Worm (Caenorhabditis elegans) whole organism, L3 larva: ENCODE data around the gene Y50D4C.12.

Source experiments
- R02D3.7 ChIP-seq: fragments of 150-350 bp; optimal IDR thresholded peaks from 2 replicates; lab custom pipeline; 2014; ENCODE audit warnings: missing biosample characterization, missing genetic modification characterization
- ZK546.5 ChIP-seq: sonication (generic microtip); optimal IDR thresholded peaks from 2 replicates; lab custom pipeline; 2017; ENCODE audit warnings: missing biosample characterization, missing genetic modification characterization
- aly-2 ChIP-seq: fragments of 150-350 bp; optimal IDR thresholded peaks from 2 replicates; lab custom pipeline; 2014; ENCODE audit warnings: missing biosample characterization, missing genetic modification characterization
- ceh-16 ChIP-seq: sonication (generic microtip); optimal IDR thresholded peaks from 2 replicates; lab custom pipeline; 2017; ENCODE audit warnings: missing biosample characterization, missing genetic modification characterization
- ceh-82 ChIP-seq: fragments of 150-350 bp; optimal IDR thresholded peaks from 2 replicates; lab custom pipeline; 2014; ENCODE audit warnings: missing biosample characterization, missing genetic modification characterization
- ceh-9 ChIP-seq: sonication (generic microtip); optimal IDR thresholded peaks from 2 replicates; lab custom pipeline; 2018; ENCODE audit warnings: missing biosample characterization, missing genetic modification characterization
- daf-12 ChIP-seq: fragments of 150-350 bp; optimal IDR thresholded peaks from 2 replicates; lab custom pipeline; 2014; ENCODE audit warnings: missing biosample characterization, missing genetic modification reagents, missing genetic modification characterization
- egl-27 ChIP-seq: sonication (generic microtip); optimal IDR thresholded peaks from 4 replicates; lab custom pipeline; 2017; ENCODE audit warnings: missing biosample characterization, missing genetic modification reagents, missing genetic modification characterization
- egl-5 ChIP-seq: fragments of 150-350 bp; optimal IDR thresholded peaks from 2 replicates; lab custom pipeline; 2017; ENCODE audit warnings: missing biosample characterization, missing genetic modification reagents, missing genetic modification characterization, inconsistent platforms
- elt-1 ChIP-seq: fragments of 150-350 bp; optimal IDR thresholded peaks from 2 replicates; lab custom pipeline; 2014; ENCODE audit warnings: missing biosample characterization, missing genetic modification characterization
- elt-3 ChIP-seq, 3 experiments: fragments of 150-350 bp in 1 of 3; sonication (generic microtip) in 2 of 3; optimal IDR thresholded peaks; 2 replicates in 2 of 3; 4 replicates in 1 of 3; lab custom pipeline; 2014 to 2017; ENCODE audit warnings: missing biosample characterization in 3 of 3, missing genetic modification characterization in 3 of 3
- fkh-10 ChIP-seq: sonication (generic microtip); optimal IDR thresholded peaks from 2 replicates; lab custom pipeline; 2017; ENCODE audit warnings: missing biosample characterization, missing genetic modification reagents, missing genetic modification characterization
- fkh-2 ChIP-seq: fragments of 150-350 bp; optimal IDR thresholded peaks from 2 replicates; lab custom pipeline; 2014; ENCODE audit warnings: missing biosample characterization, missing genetic modification reagents, missing genetic modification characterization
- fos-1 ChIP-seq: fragments of 150-350 bp; optimal IDR thresholded peaks from 2 replicates; lab custom pipeline; 2014; ENCODE audit warnings: missing biosample characterization, missing genetic modification characterization
- jun-1 ChIP-seq: fragments of 150-350 bp; optimal IDR thresholded peaks from 2 replicates; lab custom pipeline; 2014; ENCODE audit warnings: missing biosample characterization, missing genetic modification reagents, missing genetic modification characterization
- lin-15B ChIP-seq: fragments of 150-350 bp; optimal IDR thresholded peaks from 2 replicates; lab custom pipeline; 2014; ENCODE audit warnings: missing biosample characterization, missing genetic modification characterization
- lin-39 ChIP-seq: fragments of 150-350 bp; optimal IDR thresholded peaks from 2 replicates; lab custom pipeline; 2018; ENCODE audit warnings: missing biosample characterization, missing genetic modification reagents, missing genetic modification characterization
- lsy-12 ChIP-seq: sonication (generic microtip); optimal IDR thresholded peaks from 2 replicates; lab custom pipeline; 2016; ENCODE audit warnings: mild to moderate bottlenecking, missing genetic modification characterization, missing compliant biosample characterization
- mdl-1 ChIP-seq: fragments of 150-350 bp; optimal IDR thresholded peaks from 2 replicates; lab custom pipeline; 2014; ENCODE audit warnings: missing biosample characterization, missing genetic modification characterization
- mml-1 ChIP-seq: fragments of 150-350 bp; sonication (generic microtip); optimal IDR thresholded peaks from 3 replicates; lab custom pipeline; 2014; ENCODE audit warnings: missing biosample characterization, missing genetic modification characterization
- nfya-1 ChIP-seq: sonication (generic microtip); optimal IDR thresholded peaks from 2 replicates; lab custom pipeline; 2017; ENCODE audit warnings: missing genetic modification characterization, mild to moderate bottlenecking, missing compliant biosample characterization, antibody characterized with exemption, moderate library complexity; ENCODE audit not compliant: insufficient read depth
- nhr-11 ChIP-seq: fragments of 150-350 bp; optimal IDR thresholded peaks from 2 replicates; lab custom pipeline; 2014; ENCODE audit warnings: missing biosample characterization, missing genetic modification characterization
- nhr-12 ChIP-seq: fragments of 150-350 bp; optimal IDR thresholded peaks from 2 replicates; lab custom pipeline; 2014; ENCODE audit warnings: missing biosample characterization, missing genetic modification characterization
- nhr-23 ChIP-seq: fragments of 150-350 bp; optimal IDR thresholded peaks from 2 replicates; lab custom pipeline; 2014; ENCODE audit warnings: missing biosample characterization, missing genetic modification reagents, missing genetic modification characterization
- nhr-237 ChIP-seq: fragments of 150-350 bp; optimal IDR thresholded peaks from 2 replicates; lab custom pipeline; 2014; ENCODE audit warnings: missing biosample characterization, missing genetic modification characterization
- nhr-25 ChIP-seq: sonication (generic microtip); optimal IDR thresholded peaks from 2 replicates; lab custom pipeline; 2017; ENCODE audit warnings: missing biosample characterization, missing genetic modification characterization
- nhr-28 ChIP-seq: fragments of 150-350 bp; optimal IDR thresholded peaks from 2 replicates; lab custom pipeline; 2014; ENCODE audit warnings: missing biosample characterization, missing genetic modification characterization
- nhr-43 ChIP-seq: sonication (generic microtip); optimal IDR thresholded peaks from 2 replicates; lab custom pipeline; 2016; ENCODE audit warnings: mild to moderate bottlenecking, missing genetic modification characterization, missing compliant biosample characterization; ENCODE audit not compliant: poor library complexity, severe bottlenecking
- nhr-67 ChIP-seq: fragments of 150-350 bp; optimal IDR thresholded peaks from 2 replicates; lab custom pipeline; 2014; ENCODE audit warnings: missing biosample characterization, missing genetic modification characterization
- nhr-76 ChIP-seq: fragments of 150-350 bp; sonication (generic microtip); optimal IDR thresholded peaks from 5 replicates; lab custom pipeline; 2014; ENCODE audit warnings: missing biosample characterization, missing genetic modification characterization
- pha-4 ChIP-seq: fragments of 150-350 bp; optimal IDR thresholded peaks from 2 replicates; lab custom pipeline; 2014; ENCODE audit warnings: missing biosample characterization, missing genetic modification reagents, missing genetic modification characterization
- sea-2 ChIP-seq: fragments of 150-350 bp; sonication (generic microtip); optimal IDR thresholded peaks from 4 replicates; lab custom pipeline; 2014; ENCODE audit warnings: missing biosample characterization, missing genetic modification reagents, missing genetic modification characterization
- snpc-4 ChIP-seq: fragments of 150-350 bp; optimal IDR thresholded peaks from 2 replicates; lab custom pipeline; 2014; ENCODE audit warnings: missing biosample characterization, missing genetic modification characterization
- tbx-2 ChIP-seq: sonication (generic microtip); optimal IDR thresholded peaks from 2 replicates; lab custom pipeline; 2016; ENCODE audit warnings: mild to moderate bottlenecking, missing genetic modification characterization, missing compliant biosample characterization
- unc-39 ChIP-seq: sonication (generic microtip); optimal IDR thresholded peaks from 4 replicates; lab custom pipeline; 2017; ENCODE audit warnings: missing biosample characterization, missing genetic modification characterization
- zag-1 ChIP-seq: fragments of 150-350 bp; optimal IDR thresholded peaks from 2 replicates; lab custom pipeline; 2014; ENCODE audit warnings: missing biosample characterization, missing genetic modification characterization
- ztf-11 ChIP-seq: fragments of 150-350 bp; optimal IDR thresholded peaks from 2 replicates; lab custom pipeline; 2014; ENCODE audit warnings: missing biosample characterization, missing genetic modification characterization
- ztf-4 ChIP-seq: fragments of 150-350 bp; optimal IDR thresholded peaks from 2 replicates; lab custom pipeline; 2014; ENCODE audit warnings: missing biosample characterization, missing genetic modification characterization

Gene Y50D4C.12

DNA sequence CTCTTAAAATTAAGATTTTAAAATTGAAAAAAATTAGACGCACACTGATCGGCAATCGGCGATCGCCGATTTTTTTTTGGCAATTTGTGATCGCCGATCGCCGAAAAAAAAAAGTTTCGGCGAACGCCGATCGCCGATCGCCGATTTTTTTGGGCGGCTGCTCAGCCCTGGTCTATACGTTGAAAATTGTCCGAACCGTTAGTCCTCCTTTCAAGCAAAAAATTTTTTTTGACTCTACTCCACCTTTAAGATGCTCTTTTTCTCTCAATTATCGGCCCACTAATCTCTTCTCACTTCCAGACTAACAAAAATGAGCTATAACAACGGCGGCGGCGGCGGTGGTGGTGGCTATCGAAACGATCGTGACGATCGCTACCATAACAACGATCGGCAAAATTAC, 26.1 kb downstream of the Y50D4C.12 start, which contains the start of gene ergo-1:
TSS of gene ergo-1 (plus strand) at position 301 of the 400 bp plus-strand sequence.
- TF ChIP-seq nhr-237 (tag; lab: Kevin White, UChicago) (no peak), daf-12 (no peak), sea-2 (no peak), ztf-4 (no peak), fkh-2 (tag; lab: Kevin White, UChicago) (no peak), mml-1 (tag; lab: Kevin White, UChicago) (no peak), ZK546.5 (tag; lab: Kevin White, UChicago) (no peak)
- TF ChIP-seq, all 47 proteins: peak for 0

ce11 chrV:1009037-1009436, 26.7 kb downstream of the Y50D4C.12 start:
- TF ChIP-seq lin-15B: no peak
- TF ChIP-seq nfya-1 (tag; lab: Kevin White, UChicago): no peak
- no peak for TF ChIP-seq nhr-76
- no peak for TF ChIP-seq elt-3 (tag; optimal IDR thresholded peaks at IDR 0.05; lab: Kevin White, UChicago)
- no peak for TF ChIP-seq elt-1
- TF ChIP-seq ceh-16 (tag; lab: Kevin White, UChicago): no peak
- TF ChIP-seq nhr-28 (tag; lab: Kevin White, UChicago): no peak
- TF ChIP-seq egl-27 (tag; lab: Kevin White, UChicago): no peak
- TF ChIP-seq nhr-67 (tag; lab: Kevin White, UChicago): no peak
- no peak for TF ChIP-seq fos-1 (tag; lab: Kevin White, UChicago)
- TF ChIP-seq R02D3.7 (tag; lab: Kevin White, UChicago): no peak
- TF ChIP-seq nhr-11 (tag; lab: Kevin White, UChicago): no peak
- TF ChIP-seq aly-2 (tag; lab: Kevin White, UChicago): no peak
- no peak for TF ChIP-seq mml-1 (tag; lab: Kevin White, UChicago)
- TF ChIP-seq jun-1 (tag; lab: Kevin White, UChicago): no peak
- no peak for TF ChIP-seq ceh-82
- TF ChIP-seq egl-5 (tag; lab: Kevin White, UChicago): no peak
- TF ChIP-seq nhr-25 (tag; lab: Kevin White, UChicago): no peak

DNA sequence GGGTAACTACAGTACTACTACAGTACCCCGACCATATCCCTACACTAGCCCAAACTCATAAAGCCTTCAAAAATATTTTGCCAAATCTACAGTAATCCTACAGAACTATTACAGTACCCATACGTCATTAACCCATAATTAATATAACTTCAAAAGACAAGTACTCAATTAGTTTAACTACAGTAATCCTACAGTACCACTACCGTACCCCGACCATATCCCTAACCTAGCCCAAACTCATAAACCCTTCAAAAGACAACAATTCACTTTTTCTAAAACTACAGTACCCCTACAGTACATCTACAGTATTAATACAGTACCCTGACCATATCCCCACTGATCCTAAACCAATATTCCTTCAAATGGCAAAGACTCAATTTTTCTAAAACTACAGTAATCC, 31.3 kb downstream of the Y50D4C.12 start:
- TF ChIP-seq ceh-82 (no peak), nhr-43 (tag; lab: Kevin White, UChicago) (no peak), sea-2 (no peak), fos-1 (tag; lab: Kevin White, UChicago) (no peak), nfya-1 (tag; lab: Kevin White, UChicago) (no peak), aly-2 (tag; lab: Kevin White, UChicago) (no peak), pha-4 (tag; lab: Kevin White, UChicago) (no peak), ceh-9 (no peak), nhr-23 (tag; lab: Kevin White, UChicago) (no peak), lin-39 (no peak)

- TF ChIP-seq nfya-1 (tag; lab: Kevin White, UChicago): peak; percentile 97
- TF ChIP-seq tbx-2 (tag; lab: Kevin White, UChicago): no peak
- TF ChIP-seq R02D3.7 (tag; lab: Kevin White, UChicago): no peak
- TF ChIP-seq nhr-237 (tag; lab: Kevin White, UChicago): no peak
- TF ChIP-seq egl-27 (tag; lab: Kevin White, UChicago): no peak
- TF ChIP-seq jun-1 (tag; lab: Kevin White, UChicago): no peak
- no peak for TF ChIP-seq nhr-28 (tag; lab: Kevin White, UChicago)
- TF ChIP-seq nhr-25 (tag; lab: Kevin White, UChicago): no peak
Observed at ce11 chrV:1015194-1015593, 32.8 kb downstream of the Y50D4C.12 start.

DNA sequence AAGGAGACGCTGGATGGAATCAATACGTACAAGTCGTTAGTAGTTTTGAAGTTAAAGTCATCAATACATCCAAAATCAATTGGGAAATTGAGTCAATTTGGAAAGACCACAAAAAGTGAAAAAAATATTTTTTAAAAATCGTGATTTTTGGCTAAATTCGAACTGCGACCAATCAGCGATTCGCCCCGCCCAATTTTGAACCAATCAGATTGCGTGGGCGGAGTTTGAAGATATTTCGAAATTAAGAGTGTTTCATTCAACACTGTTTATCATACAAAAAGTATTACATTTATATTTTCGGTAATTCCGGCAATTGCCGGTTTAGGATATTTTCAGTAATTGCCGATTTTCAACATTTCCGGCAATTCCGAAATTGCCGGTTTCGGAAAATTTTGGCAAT, 34.8 kb downstream of the Y50D4C.12 start:
- TF ChIP-seq nhr-12 (tag; lab: Kevin White, UChicago) (no peak), nfya-1 (tag; lab: Kevin White, UChicago) (peak; percentile 91), zag-1 (tag; lab: Kevin White, UChicago) (no peak)

DNA sequence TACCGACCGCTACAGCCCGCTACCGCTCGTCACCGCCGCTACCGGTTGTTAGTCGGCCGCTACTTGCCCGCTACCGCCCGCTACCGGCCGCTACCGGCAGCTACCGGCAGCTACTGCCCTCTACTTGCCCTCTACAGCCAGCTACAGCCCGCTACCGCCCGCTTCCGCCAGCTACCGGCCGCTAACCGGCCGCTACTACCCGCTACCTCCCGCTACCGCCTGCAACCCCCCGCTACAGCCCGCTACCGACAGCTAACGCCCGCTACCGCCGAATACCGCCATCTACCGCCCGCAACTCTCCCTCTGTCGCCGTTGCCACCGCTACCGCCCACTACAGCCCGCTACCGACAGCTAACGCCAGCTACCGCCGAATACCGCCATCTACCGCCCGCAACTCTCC, 39.1 kb downstream of the Y50D4C.12 start:
- no peak for TF ChIP-seq egl-5 (tag; lab: Kevin White, UChicago)
- no peak for TF ChIP-seq lsy-12 (tag; lab: Kevin White, UChicago)
- TF ChIP-seq mdl-1: no peak
- no peak for TF ChIP-seq unc-39 (tag; lab: Kevin White, UChicago)
- no peak for TF ChIP-seq fkh-10 (GFP tag; lab: Kevin White, UChicago)
- TF ChIP-seq nhr-12 (tag; lab: Kevin White, UChicago): no peak
- TF ChIP-seq ztf-11: no peak
- TF ChIP-seq ceh-16 (tag; lab: Kevin White, UChicago): no peak
- no peak for TF ChIP-seq nhr-43 (tag; lab: Kevin White, UChicago)
- TF ChIP-seq nhr-23 (tag; lab: Kevin White, UChicago): no peak
- no peak for TF ChIP-seq mml-1 (tag; lab: Kevin White, UChicago)
- TF ChIP-seq jun-1 (tag; lab: Kevin White, UChicago): no peak
- TF ChIP-seq snpc-4: no peak
- TF ChIP-seq ZK546.5 (tag; lab: Kevin White, UChicago): no peak
- no peak for TF ChIP-seq nhr-25 (tag; lab: Kevin White, UChicago)
- TF ChIP-seq elt-3 (tag; optimal IDR thresholded peaks at IDR 0.05; lab: Kevin White, UChicago): no peak
- TF ChIP-seq sea-2: no peak
